Fruit fly (Drosophila melanogaster): ENCODE measurements around the gene CG2162.

The CG2162 gene

dm6 chr3L:3042150-3043049, 7.4 kb downstream of the CG2162 start, which contains the start of gene Prx4 (continued):
- peak; percentile 58 for TF ChIP-seq CG16815 (GFP tag; optimal IDR thresholded peaks at IDR 0.05)
- no peak for TF ChIP-seq CG11723 (GFP tag; optimal IDR thresholded peaks at IDR 0.05)
- TF ChIP-seq Tbp (GFP tag; optimal IDR thresholded peaks at IDR 0.05): no peak
- TF ChIP-seq Atf-2 (GFP tag; optimal IDR thresholded peaks at IDR 0.05): no peak
- TF ChIP-seq CG8765 (GFP tag; IDR thresholded peaks at IDR 0.05): peak; percentile 43; the same call in 1 of the 2 replicates
- TF ChIP-seq HLH4C (GFP tag; IDR thresholded peaks at IDR 0.05; ENCODE audit: partially characterized antibody): no peak
- TF ChIP-seq gsb (GFP tag; IDR thresholded peaks at IDR 0.05): no peak
- TF ChIP-seq CG7987 (GFP tag; optimal IDR thresholded peaks at IDR 0.05): no peak
- peak; percentile 41; the same call in 1 of the 2 replicates for TF ChIP-seq peb (GFP tag; IDR thresholded peaks at IDR 0.05)
- peak; percentile 60 for TF ChIP-seq CG1603 (tag; optimal IDR thresholded peaks at IDR 0.05)
- no peak for TF ChIP-seq Nf-YC (tag; optimal IDR thresholded peaks at IDR 0.05)
- no peak; the same call in 1 of the 2 replicates for TF ChIP-seq ssp (GFP tag; IDR thresholded peaks at IDR 0.05)
- peak; percentile 81 for TF ChIP-seq CG18599 (GFP tag; optimal IDR thresholded peaks at IDR 0.05)
- no peak for TF ChIP-seq CG2129 (GFP tag; IDR thresholded peaks at IDR 0.05; ENCODE audit: partially characterized antibody)
- TF ChIP-seq CG30020 (tag; optimal IDR thresholded peaks at IDR 0.05): no peak
- peak; percentile 42 for TF ChIP-seq CG15514 (GFP tag; optimal IDR thresholded peaks at IDR 0.05)
- TF ChIP-seq CG12104 (GFP tag; optimal IDR thresholded peaks at IDR 0.05): no peak
- no peak for TF ChIP-seq p53 (GFP tag; optimal IDR thresholded peaks at IDR 0.05)
- TF ChIP-seq cas (GFP tag; IDR thresholded peaks at IDR 0.05): no peak
- peak; percentile 42 for TF ChIP-seq salm (tag; optimal IDR thresholded peaks at IDR 0.05)
- no peak for TF ChIP-seq Scr (GFP tag; IDR thresholded peaks at IDR 0.05; ENCODE audit: partially characterized antibody)
- TF ChIP-seq Ptx1 (GFP tag; IDR thresholded peaks at IDR 0.05): peak; percentile 74
- TF ChIP-seq CG7372 (GFP tag; IDR thresholded peaks at IDR 0.05): peak; percentile 65
- peak; percentile 74 for TF ChIP-seq PHDP (tag; optimal IDR thresholded peaks at IDR 0.05)
- TF ChIP-seq D19B (GFP tag; optimal IDR thresholded peaks at IDR 0.05): peak; percentile 61
- TF ChIP-seq CG12942 (GFP tag; optimal IDR thresholded peaks at IDR 0.05): peak; percentile 30
- no peak for TF ChIP-seq CG10431 (GFP tag; optimal IDR thresholded peaks at IDR 0.05)
- TF ChIP-seq vfl (GFP tag; optimal IDR thresholded peaks at IDR 0.05): peak; percentile 36
- peak; percentile 62 for TF ChIP-seq CG13775 (GFP tag; optimal IDR thresholded peaks at IDR 0.05)
- peak; percentile 42 for TF ChIP-seq pnt (GFP tag; optimal IDR thresholded peaks at IDR 0.05)
- peak; percentile 61 for TF ChIP-seq Dip3 (GFP tag; optimal IDR thresholded peaks at IDR 0.05)
- TF ChIP-seq Jarid2 (GFP tag; optimal IDR thresholded peaks at IDR 0.05): peak; percentile 21
- TF ChIP-seq CG17802 (tag; optimal IDR thresholded peaks at IDR 0.05): peak; percentile 18
- peak; percentile 9 for TF ChIP-seq BEAF-32 (GFP tag; optimal IDR thresholded peaks at IDR 0.05)
- TF ChIP-seq Hr78 (GFP tag; optimal IDR thresholded peaks at IDR 0.05): peak in 1 of 2 experiments; percentile 6
- peak; percentile 80 for TF ChIP-seq CG2120 (GFP tag; optimal IDR thresholded peaks at IDR 0.05)
- peak; percentile 66 for TF ChIP-seq phol (tag; optimal IDR thresholded peaks at IDR 0.05)
- TF ChIP-seq sob (GFP tag; IDR thresholded peaks at IDR 0.05): peak; percentile 73
- no peak for TF ChIP-seq danr (GFP tag; IDR thresholded peaks at IDR 0.05)
- no peak for TF ChIP-seq rib (GFP tag; IDR thresholded peaks at IDR 0.05)
- no peak for TF ChIP-seq Doc3 (GFP tag; IDR thresholded peaks at IDR 0.05; ENCODE audit: partially characterized antibody)
- TF ChIP-seq Hey (tag; optimal IDR thresholded peaks at IDR 0.05): no peak
- TF ChIP-seq Fer1 (GFP tag; optimal IDR thresholded peaks at IDR 0.05): peak; percentile 73
- TF ChIP-seq chm (GFP tag; IDR thresholded peaks at IDR 0.05): peak; percentile 69
- TF ChIP-seq CG9727 (GFP tag; optimal IDR thresholded peaks at IDR 0.05): peak; percentile 68
- TF ChIP-seq Xbp1 (GFP tag; optimal IDR thresholded peaks at IDR 0.05): peak; percentile 70
- peak; percentile 41 for TF ChIP-seq CG6254 (GFP tag; optimal IDR thresholded peaks at IDR 0.05)
- no peak for TF ChIP-seq CG1832 (GFP tag; optimal IDR thresholded peaks at IDR 0.05)
